Fruit fly (Drosophila melanogaster) whole organism, embryonic: ENCODE measurements around the gene Sdhaf3.

Experiments used
- Abd-B ChIP-seq: fragments of 200-800 bp; sonication (Bioruptor generic); optimal IDR thresholded peaks from 2 replicates; lab custom pipeline; 2018; ENCODE audit warnings: missing biosample characterization, mild to moderate bottlenecking, missing genetic modification characterization, moderate library complexity
- Aef1 ChIP-seq: fragments of 200-800 bp; sonication (Bioruptor generic); IDR thresholded peaks from 3 replicates; pipeline ENCODE4 v1.3.6; 2022; ENCODE audit warnings: missing biosample characterization, missing genetic modification characterization
- Atf-2 ChIP-seq: fragments of 200-800 bp; sonication (Bioruptor generic); optimal IDR thresholded peaks from 2 replicates; lab custom pipeline; 2016; ENCODE audit warnings: missing biosample characterization, missing genetic modification characterization
- Atf6 ChIP-seq: fragments of 200-800 bp; sonication (Bioruptor generic); IDR thresholded peaks from 2 replicates; pipeline ENCODE4 v1.3.6; 2022; ENCODE audit warnings: missing biosample characterization, missing genetic modification characterization
- BEAF-32 ChIP-seq: fragments of 200-800 bp; sonication (Bioruptor generic); optimal IDR thresholded peaks from 3 replicates; lab custom pipeline; 2017; ENCODE audit warnings: missing biosample characterization, missing genetic modification characterization, mild to moderate bottlenecking, moderate library complexity, missing genetic modification reagents
- Bgb ChIP-seq: fragments of 200-800 bp; sonication (Bioruptor generic); IDR thresholded peaks from 2 replicates; pipeline ENCODE4 v1.3.6; 2022; ENCODE audit warnings: missing biosample characterization, missing genetic modification characterization; ENCODE audit not compliant: partially characterized antibody
- CG11398 ChIP-seq: fragments of 200-800 bp; sonication (Bioruptor generic); optimal IDR thresholded peaks from 2 replicates; lab custom pipeline; 2016; ENCODE audit warnings: missing biosample characterization, missing genetic modification characterization
- CG13287 ChIP-seq: fragments of 200-800 bp; sonication (Bioruptor generic); IDR thresholded peaks from 2 replicates; pipeline ENCODE4 v1.3.6; 2022; ENCODE audit warnings: missing biosample characterization, missing genetic modification characterization; ENCODE audit not compliant: partially characterized antibody
- CG13775 ChIP-seq: fragments of 200-800 bp; sonication (Bioruptor generic); optimal IDR thresholded peaks from 3 replicates; lab custom pipeline; 2017; ENCODE audit warnings: missing biosample characterization, mild to moderate bottlenecking, missing genetic modification characterization
- CG14014 ChIP-seq: fragments of 200-800 bp; sonication (Bioruptor generic); IDR thresholded peaks from 2 replicates; pipeline ENCODE4 v1.3.6; 2022; ENCODE audit warnings: missing biosample characterization, missing genetic modification characterization
- CG16813 ChIP-seq: fragments of 200-800 bp; sonication (Bioruptor generic); IDR thresholded peaks from 3 replicates; pipeline ENCODE4 v1.3.6; 2022; ENCODE audit warnings: missing biosample characterization, missing genetic modification characterization; ENCODE audit not compliant: partially characterized antibody
- CG17802 ChIP-seq: fragments of 200-800 bp; sonication (Bioruptor generic); optimal IDR thresholded peaks from 2 replicates; lab custom pipeline; 2018; ENCODE audit warnings: missing biosample characterization, mild to moderate bottlenecking, missing genetic modification characterization, moderate library complexity
- CG2199 ChIP-seq: fragments of 200-800 bp; sonication (Bioruptor generic); IDR thresholded peaks from 3 replicates; pipeline ENCODE4 v1.3.6; 2022; ENCODE audit warnings: missing biosample characterization, missing genetic modification characterization
- CG3281 ChIP-seq: fragments of 200-800 bp; sonication (Bioruptor generic); optimal IDR thresholded peaks from 3 replicates; lab custom pipeline; 2017; ENCODE audit warnings: missing biosample characterization, mild to moderate bottlenecking, missing genetic modification characterization
- CG6654 ChIP-seq: fragments of 200-800 bp; sonication (Bioruptor generic); optimal IDR thresholded peaks from 2 replicates; lab custom pipeline; 2017; ENCODE audit warnings: missing biosample characterization, mild to moderate bottlenecking, missing genetic modification characterization
- CG6791 ChIP-seq: fragments of 200-800 bp; sonication (Bioruptor generic); IDR thresholded peaks from 3 replicates; pipeline ENCODE4 v1.3.6; 2022; ENCODE audit warnings: missing biosample characterization, missing genetic modification characterization; ENCODE audit not compliant: partially characterized antibody
- CG9797 ChIP-seq: fragments of 200-800 bp; sonication (Bioruptor generic); optimal IDR thresholded peaks from 3 replicates; lab custom pipeline; 2018; ENCODE audit warnings: missing biosample characterization, mild to moderate bottlenecking, missing genetic modification characterization
- Camta ChIP-seq: fragments of 200-800 bp; sonication (Bioruptor generic); optimal IDR thresholded peaks from 2 replicates; lab custom pipeline; 2016; ENCODE audit warnings: missing biosample characterization, missing genetic modification characterization
- E2f2 ChIP-seq: fragments of 200-800 bp; sonication (Bioruptor generic); IDR thresholded peaks from 2 replicates; pipeline ENCODE4 v1.3.6; 2022; ENCODE audit warnings: missing biosample characterization, missing genetic modification characterization
- Eip74EF ChIP-seq, 2 experiments: fragments of 200-800 bp in 1 of 2; fragments of >200 bp in 1 of 2; sonication (Bioruptor generic) in 1 of 2; optimal IDR thresholded peaks; 2 replicates each; lab custom pipeline; 2017 to 2019; ENCODE audit warnings: missing biosample characterization in 2 of 2, missing genetic modification characterization in 2 of 2, mild to moderate bottlenecking in 1 of 2, moderate library complexity in 1 of 2
- Ets65A ChIP-seq: fragments of 200-800 bp; sonication (Bioruptor generic); peaks from one replicate; lab custom pipeline; 2016; ENCODE audit warnings: missing biosample characterization, missing genetic modification characterization
- H15 ChIP-seq: fragments of 200-800 bp; sonication (Bioruptor generic); IDR thresholded peaks from 3 replicates; pipeline ENCODE4 v1.3.6; 2022; ENCODE audit warnings: missing biosample characterization, missing genetic modification characterization
- HLH4C ChIP-seq: fragments of 200-800 bp; sonication (Bioruptor generic); IDR thresholded peaks from 3 replicates; pipeline ENCODE4 v1.3.6; 2022; ENCODE audit warnings: missing biosample characterization, missing genetic modification characterization; ENCODE audit not compliant: partially characterized antibody
- Hand ChIP-seq: fragments of 200-800 bp; sonication (Bioruptor generic); optimal IDR thresholded peaks from 2 replicates; lab custom pipeline; 2017; ENCODE audit warnings: mild to moderate bottlenecking, missing biosample characterization, missing genetic modification reagents, missing genetic modification characterization
- Hey ChIP-seq: fragments of 200-800 bp; sonication (Bioruptor generic); optimal IDR thresholded peaks from 3 replicates; lab custom pipeline; 2018; ENCODE audit warnings: missing biosample characterization, mild to moderate bottlenecking, missing genetic modification characterization
- Hmr ChIP-seq: fragments of 200-800 bp; sonication (Bioruptor generic); optimal IDR thresholded peaks from 3 replicates; lab custom pipeline; 2017; ENCODE audit warnings: mild to moderate bottlenecking, missing biosample characterization, missing genetic modification reagents, missing genetic modification characterization
- NC2α ChIP-seq: fragments of 200-800 bp; sonication (Bioruptor generic); optimal IDR thresholded peaks from 2 replicates; lab custom pipeline; 2016; ENCODE audit warnings: missing biosample characterization, missing genetic modification characterization
- Oaz ChIP-seq: fragments of 200-800 bp; sonication (Bioruptor generic); IDR thresholded peaks from 2 replicates; pipeline ENCODE4 v1.3.6; 2022; ENCODE audit warnings: missing biosample characterization, missing genetic modification characterization
- Scr ChIP-seq: fragments of 200-800 bp; sonication (Bioruptor generic); IDR thresholded peaks from 2 replicates; pipeline ENCODE4 v1.3.6; 2022; ENCODE audit warnings: missing biosample characterization, missing genetic modification characterization; ENCODE audit not compliant: partially characterized antibody
- ac ChIP-seq: fragments of 200-800 bp; sonication (Bioruptor generic); optimal IDR thresholded peaks from 3 replicates; lab custom pipeline; 2017; ENCODE audit warnings: missing biosample characterization, mild to moderate bottlenecking, missing genetic modification characterization
- amos ChIP-seq: fragments of 200-800 bp; sonication (Bioruptor generic); IDR thresholded peaks from 2 replicates; pipeline ENCODE4 v1.3.6; 2022; ENCODE audit warnings: missing biosample characterization, missing genetic modification characterization; ENCODE audit not compliant: partially characterized antibody
- chinmo ChIP-seq: fragments of 200-800 bp; sonication (Bioruptor generic); IDR thresholded peaks from 4 replicates; pipeline ENCODE4 v1.3.6; 2022; ENCODE audit warnings: missing biosample characterization, missing genetic modification characterization; ENCODE audit not compliant: partially characterized antibody
- da ChIP-seq: fragments of 200-800 bp; sonication (Bioruptor generic); optimal IDR thresholded peaks from 2 replicates; lab custom pipeline; 2016; ENCODE audit warnings: missing biosample characterization, missing genetic modification characterization
- ems ChIP-seq: fragments of 200-800 bp; sonication (Bioruptor generic); optimal IDR thresholded peaks from 3 replicates; lab custom pipeline; 2016; ENCODE audit warnings: missing biosample characterization, missing genetic modification characterization
- h ChIP-seq: fragments of >200 bp; optimal IDR thresholded peaks from 2 replicates; lab custom pipeline; 2017
- knrl ChIP-seq: fragments of 200-800 bp; sonication (Bioruptor generic); IDR thresholded peaks from 3 replicates; pipeline ENCODE4 v1.3.6; 2022; ENCODE audit warnings: missing biosample characterization, missing genetic modification characterization; ENCODE audit not compliant: partially characterized antibody
- mirr ChIP-seq: fragments of 200-800 bp; sonication (Bioruptor generic); optimal IDR thresholded peaks from 3 replicates; lab custom pipeline; 2018; ENCODE audit warnings: missing biosample characterization, mild to moderate bottlenecking, missing genetic modification characterization
- nerfin-1 ChIP-seq: fragments of 200-800 bp; sonication (Bioruptor generic); optimal IDR thresholded peaks from 3 replicates; lab custom pipeline; 2019; ENCODE audit warnings: missing biosample characterization, mild to moderate bottlenecking, missing genetic modification characterization, moderate library complexity
- nerfin-2 ChIP-seq: fragments of 200-800 bp; sonication (Bioruptor generic); IDR thresholded peaks from 2 replicates; pipeline ENCODE4 v1.3.6; 2022; ENCODE audit warnings: missing biosample characterization, missing genetic modification characterization; ENCODE audit not compliant: partially characterized antibody
- onecut ChIP-seq: fragments of 200-800 bp; sonication (Bioruptor generic); IDR thresholded peaks from 2 replicates; pipeline ENCODE4 v1.3.6; 2022; ENCODE audit warnings: missing biosample characterization, missing genetic modification characterization
- pzg ChIP-seq: fragments of 200-800 bp; sonication (Bioruptor generic); optimal IDR thresholded peaks from 3 replicates; lab custom pipeline; 2018; ENCODE audit warnings: missing biosample characterization, mild to moderate bottlenecking, missing genetic modification characterization, moderate library complexity
- seq ChIP-seq: fragments of 200-800 bp; sonication (Bioruptor generic); IDR thresholded peaks from 2 replicates; pipeline ENCODE4 v1.3.6; 2022; ENCODE audit warnings: missing biosample characterization, missing genetic modification characterization
- sim ChIP-seq: fragments of 200-800 bp; sonication (Bioruptor generic); IDR thresholded peaks from 2 replicates; pipeline ENCODE4 v1.3.6; 2022; ENCODE audit warnings: missing biosample characterization, missing genetic modification characterization
- slbo ChIP-seq: fragments of 200-800 bp; sonication (Bioruptor generic); IDR thresholded peaks from 2 replicates; pipeline ENCODE4 v1.3.6; 2022; ENCODE audit warnings: missing biosample characterization, missing genetic modification characterization
- sna ChIP-seq: fragments of 200-800 bp; sonication (Bioruptor generic); IDR thresholded peaks from 2 replicates; pipeline ENCODE4 v1.3.6; 2022; ENCODE audit warnings: missing biosample characterization, missing genetic modification characterization; ENCODE audit not compliant: partially characterized antibody
- tin ChIP-seq: fragments of 200-800 bp; sonication (Bioruptor generic); optimal IDR thresholded peaks from 3 replicates; lab custom pipeline; 2016; ENCODE audit warnings: missing biosample characterization, missing genetic modification characterization
- unc-4 ChIP-seq: fragments of 200-800 bp; sonication (Bioruptor generic); IDR thresholded peaks from 2 replicates; pipeline ENCODE4 v1.3.6; 2022; ENCODE audit warnings: missing biosample characterization, missing genetic modification characterization; ENCODE audit not compliant: partially characterized antibody
- wor ChIP-seq: fragments of 200-800 bp; sonication (Bioruptor generic); IDR thresholded peaks from 2 replicates; pipeline ENCODE4 v1.3.6; 2022; ENCODE audit warnings: missing biosample characterization, missing genetic modification characterization

Gene Sdhaf3

DNA sequence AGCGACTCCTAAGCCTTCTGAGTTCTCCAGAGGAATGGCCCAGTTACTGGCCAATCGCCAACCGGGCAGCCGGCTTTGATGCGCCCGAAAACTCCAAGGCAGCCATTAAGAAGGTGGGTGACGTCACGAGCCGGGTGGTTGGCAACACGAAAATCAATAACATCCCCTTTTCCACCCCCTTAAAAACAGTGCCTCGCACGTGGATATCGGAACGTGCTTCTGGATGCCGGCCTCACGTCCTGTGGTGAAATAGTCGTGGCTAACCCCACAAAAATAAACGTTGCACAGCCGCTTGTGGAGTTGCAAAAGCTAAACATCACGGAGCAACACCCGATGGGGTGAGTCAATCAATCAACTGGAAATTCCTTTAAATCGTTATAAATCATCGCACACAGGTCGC is 25.6 kb downstream of the Sdhaf3 start:
- peak; percentile 98 for TF ChIP-seq onecut
- no peak for TF ChIP-seq ac (GFP tag; lab: Kevin White, UChicago)
- 0 out of 2 replicates have a peak, but pooled peaks have one; percentile 10 for TF ChIP-seq nerfin-2
- TF ChIP-seq CG3281 (GFP tag; lab: Kevin White, UChicago), result no peak
- 0 out of 3 replicates have a peak, but pooled peaks have one; percentile 24 for TF ChIP-seq CG6791 (GFP tag; lab: Robert Waterston, UW)
- peak; percentile 97 for TF ChIP-seq nerfin-1 (tag; lab: Kevin White, UChicago)
- TF ChIP-seq CG14014 (GFP tag; lab: Robert Waterston, UW), result no peak
- TF ChIP-seq slbo (GFP tag; lab: Robert Waterston, UW), result no peak
- peak; percentile 42; the same call in 1 of the 2 replicates for TF ChIP-seq seq (GFP tag; lab: Robert Waterston, UW)
- no peak for TF ChIP-seq pzg (GFP tag; lab: Kevin White, UChicago)
- no peak for TF ChIP-seq CG6654 (GFP tag; lab: Kevin White, UChicago)

DNA sequence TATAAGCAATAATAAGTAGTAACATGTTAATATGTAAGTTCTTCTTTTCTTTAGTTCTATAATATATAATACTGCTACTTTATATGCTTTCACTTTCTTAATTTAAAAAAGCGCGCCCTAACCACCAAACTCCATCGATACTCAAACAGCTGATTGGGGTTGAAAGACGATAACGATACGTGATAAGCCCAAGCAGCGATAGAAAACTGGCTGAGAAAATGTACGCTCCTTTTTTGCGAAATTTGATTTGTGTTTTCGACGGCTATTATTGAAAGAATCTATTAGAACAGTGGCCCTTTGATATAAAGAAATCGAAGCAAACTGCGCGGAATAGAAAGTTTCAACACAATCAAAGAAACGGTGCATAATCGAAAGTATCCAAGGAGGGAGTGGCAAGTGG is 26.4 kb downstream of the Sdhaf3 start, which contains the start of gene CG14883:
Gene CG14883 (plus strand): TSS at position 178 of the 400 bp plus-strand sequence.
- TF ChIP-seq Camta (GFP tag; lab: Kevin White, UChicago) (no peak), Atf-2 (no peak), CG13775 (GFP tag; lab: Kevin White, UChicago) (no peak), Ets65A (GFP tag; lab: Kevin White, UChicago) (no peak), knrl (GFP tag; lab: Robert Waterston, UW) (0 out of 3 replicates have a peak, but pooled peaks have one; percentile 17), E2f2 (GFP tag; lab: Robert Waterston, UW) (peak; percentile 91), tin (GFP tag; lab: Kevin White, UChicago) (no peak), NC2α (GFP tag; lab: Kevin White, UChicago) (no peak), H15 (GFP tag; lab: Robert Waterston, UW) (no peak), Oaz (no peak), Hmr (GFP tag; lab: Kevin White, UChicago) (no peak), da (GFP tag; lab: Kevin White, UChicago) (no peak), nerfin-2 (peak; percentile 46; the same call in 1 of the 2 replicates), HLH4C (GFP tag; lab: Robert Waterston, UW) (peak; percentile 58), h (no peak), sim (no peak), CG16813 (GFP tag; lab: Robert Waterston, UW) (no peak; the same call in 2 of the 3 replicates), CG13287 (peak; percentile 69), amos (peak; percentile 44; the same call in 1 of the 2 replicates), BEAF-32 (GFP tag; lab: Kevin White, UChicago) (peak; percentile 52), Eip74EF (GFP tag; optimal IDR thresholded peaks at IDR 0.05; lab: Kevin White, UChicago) (no peak), mirr (GFP tag; lab: Kevin White, UChicago) (no peak), Hand (no peak), Atf6 (GFP tag; lab: Robert Waterston, UW) (no peak), wor (GFP tag; lab: Robert Waterston, UW) (no peak), Abd-B (no peak), unc-4 (GFP tag; lab: Robert Waterston, UW) (peak; percentile 52; the same call in 1 of the 2 replicates), CG9797 (GFP tag; lab: Kevin White, UChicago) (peak; percentile 27), CG11398 (GFP tag; lab: Kevin White, UChicago) (no peak), Aef1 (GFP tag; lab: Robert Waterston, UW) (no peak), CG17802 (tag; lab: Kevin White, UChicago) (no peak), ems (GFP tag; lab: Kevin White, UChicago) (no peak), Hey (tag; lab: Kevin White, UChicago) (no peak), Bgb (GFP tag; lab: Robert Waterston, UW) (peak; percentile 40; the same call in 1 of the 2 replicates), chinmo (GFP tag; lab: Robert Waterston, UW) (0 out of 4 replicates have a peak, but pooled peaks have one; percentile 14), sna (GFP tag; lab: Robert Waterston, UW) (peak; percentile 55; the same call in 1 of the 2 replicates), Scr (GFP tag; lab: Robert Waterston, UW) (peak; percentile 53), CG2199 (no peak)
